Fruit fly (Drosophila melanogaster) whole organism, embryonic: ENCODE results near the gene Etfb.

ENCODE experiments used
- Blimp-1 ChIP-seq: fragments of 200-800 bp; sonication (Bioruptor generic); optimal IDR thresholded peaks from 3 replicates; lab custom pipeline; 2018; ENCODE audit warnings: missing biosample characterization, missing genetic modification characterization, mild to moderate bottlenecking, moderate library complexity, missing genetic modification reagents
- CG10366 ChIP-seq: fragments of 200-800 bp; sonication (Bioruptor generic); IDR thresholded peaks from 2 replicates; pipeline ENCODE4 v1.3.6; 2022; ENCODE audit warnings: missing biosample characterization, missing genetic modification characterization
- CG14014 ChIP-seq: fragments of 200-800 bp; sonication (Bioruptor generic); IDR thresholded peaks from 2 replicates; pipeline ENCODE4 v1.3.6; 2022; ENCODE audit warnings: missing biosample characterization, missing genetic modification characterization
- CG14050 ChIP-seq: fragments of 200-800 bp; sonication (Bioruptor generic); IDR thresholded peaks from 3 replicates; pipeline ENCODE4 v1.3.6; 2022; ENCODE audit warnings: missing biosample characterization, missing genetic modification characterization
- CG14710 ChIP-seq: fragments of 200-800 bp; sonication (Bioruptor generic); optimal IDR thresholded peaks from 3 replicates; lab custom pipeline; 2019; ENCODE audit warnings: missing biosample characterization, mild to moderate bottlenecking, missing genetic modification characterization, moderate library complexity
- CG17359 ChIP-seq: fragments of 200-800 bp; sonication (Bioruptor generic); optimal IDR thresholded peaks from 3 replicates; lab custom pipeline; 2018; ENCODE audit warnings: missing biosample characterization, mild to moderate bottlenecking, missing genetic modification characterization, moderate library complexity
- CG17612 ChIP-seq: fragments of 200-800 bp; sonication (Bioruptor generic); IDR thresholded peaks from 2 replicates; pipeline ENCODE4 v1.3.6; 2022; ENCODE audit warnings: missing biosample characterization, missing genetic modification characterization
- CG1792 ChIP-seq: fragments of 200-800 bp; sonication (Bioruptor generic); optimal IDR thresholded peaks from 2 replicates; lab custom pipeline; 2016; ENCODE audit warnings: missing biosample characterization, missing genetic modification characterization
- CG18764 ChIP-seq: fragments of 200-800 bp; sonication (Bioruptor generic); optimal IDR thresholded peaks from 3 replicates; lab custom pipeline; 2016; ENCODE audit warnings: missing biosample characterization, missing genetic modification characterization
- CG2875 ChIP-seq: fragments of 200-800 bp; sonication (Bioruptor generic); optimal IDR thresholded peaks from 2 replicates; lab custom pipeline; 2017; ENCODE audit warnings: missing biosample characterization, mild to moderate bottlenecking, missing genetic modification characterization, missing genetic modification reagents
- CG31365 ChIP-seq: fragments of 200-800 bp; sonication (Bioruptor generic); optimal IDR thresholded peaks from 2 replicates; lab custom pipeline; 2018; ENCODE audit warnings: missing biosample characterization, mild to moderate bottlenecking, missing genetic modification characterization
- CG3838 ChIP-seq: fragments of 200-800 bp; sonication (Bioruptor generic); optimal IDR thresholded peaks from 3 replicates; lab custom pipeline; 2016; ENCODE audit warnings: missing biosample characterization, missing genetic modification characterization
- CG3847 ChIP-seq: fragments of 200-800 bp; sonication (Bioruptor generic); IDR thresholded peaks from 2 replicates; pipeline ENCODE4 v1.3.6; 2022; ENCODE audit warnings: missing biosample characterization, missing genetic modification characterization
- CG5180 ChIP-seq: fragments of 200-800 bp; sonication (Bioruptor generic); optimal IDR thresholded peaks from 3 replicates; lab custom pipeline; 2017; ENCODE audit warnings: missing biosample characterization, missing genetic modification characterization, mild to moderate bottlenecking, moderate library complexity, missing genetic modification reagents
- CG5245 ChIP-seq: fragments of 200-800 bp; sonication (Bioruptor generic); optimal IDR thresholded peaks from 3 replicates; lab custom pipeline; 2016; ENCODE audit warnings: missing biosample characterization, missing genetic modification characterization
- CG6175 ChIP-seq: fragments of 200-800 bp; sonication (Bioruptor generic); IDR thresholded peaks from 3 replicates; pipeline ENCODE4 v1.3.6; 2022; ENCODE audit warnings: missing biosample characterization, missing genetic modification characterization
- CG6854 ChIP-seq: fragments of 200-800 bp; sonication (Bioruptor generic); optimal IDR thresholded peaks from 3 replicates; lab custom pipeline; 2017; ENCODE audit warnings: missing biosample characterization, mild to moderate bottlenecking, missing genetic modification characterization
- CG8924 ChIP-seq: fragments of 200-800 bp; optimal IDR thresholded peaks from 3 replicates; lab custom pipeline; 2019; ENCODE audit warnings: missing biosample characterization, mild to moderate bottlenecking, missing genetic modification characterization, moderate library complexity
- CG9437 ChIP-seq: fragments of 200-800 bp; sonication (Bioruptor generic); optimal IDR thresholded peaks from 2 replicates; lab custom pipeline; 2018; ENCODE audit warnings: missing biosample characterization, mild to moderate bottlenecking, missing genetic modification characterization
- CG9609 ChIP-seq: fragments of 200-800 bp; sonication (Bioruptor generic); optimal IDR thresholded peaks from 3 replicates; lab custom pipeline; 2016; ENCODE audit warnings: missing biosample characterization, missing genetic modification characterization
- D ChIP-seq, 2 experiments: fragments of 200-800 bp in 1 of 2; fragments of >200 bp in 1 of 2; sonication (Bioruptor generic) in 1 of 2; optimal IDR thresholded peaks; 2 replicates in 1 of 2; 3 replicates in 1 of 2; lab custom pipeline; 2017; ENCODE audit warnings: mild to moderate bottlenecking in 1 of 2, missing biosample characterization in 1 of 2, missing genetic modification characterization in 1 of 2, missing genetic modification reagents in 1 of 2
- Doc2 ChIP-seq: fragments of 200-800 bp; sonication (Bioruptor generic); IDR thresholded peaks from 2 replicates; pipeline ENCODE4 v1.3.6; 2022; ENCODE audit warnings: missing biosample characterization, missing genetic modification characterization
- E2f2 ChIP-seq: fragments of 200-800 bp; sonication (Bioruptor generic); IDR thresholded peaks from 2 replicates; pipeline ENCODE4 v1.3.6; 2022; ENCODE audit warnings: missing biosample characterization, missing genetic modification characterization
- H2.0 ChIP-seq: fragments of 200-800 bp; sonication (Bioruptor generic); IDR thresholded peaks from 2 replicates; pipeline ENCODE4 v1.3.6; 2022; ENCODE audit warnings: missing biosample characterization, missing genetic modification characterization
- HLH3B ChIP-seq: fragments of 200-800 bp; sonication (Bioruptor generic); IDR thresholded peaks from 2 replicates; pipeline ENCODE4 v1.3.6; 2022; ENCODE audit warnings: missing biosample characterization, missing genetic modification characterization
- Kr ChIP-seq: fragments of 200-800 bp; sonication (Bioruptor generic); optimal IDR thresholded peaks from 2 replicates; lab custom pipeline; 2017; ENCODE audit warnings: missing biosample characterization, mild to moderate bottlenecking, missing genetic modification characterization
- Lim3 ChIP-seq: fragments of 200-800 bp; sonication (Bioruptor generic); IDR thresholded peaks from 2 replicates; pipeline ENCODE4 v1.3.6; 2022; ENCODE audit warnings: missing biosample characterization, missing genetic modification characterization
- NC2α ChIP-seq: fragments of 200-800 bp; sonication (Bioruptor generic); optimal IDR thresholded peaks from 2 replicates; lab custom pipeline; 2016; ENCODE audit warnings: missing biosample characterization, missing genetic modification characterization
- Oli ChIP-seq: fragments of 200-800 bp; sonication (Bioruptor generic); optimal IDR thresholded peaks from 2 replicates; lab custom pipeline; 2018; ENCODE audit warnings: missing biosample characterization, mild to moderate bottlenecking, missing genetic modification characterization, moderate library complexity
- YL-1 ChIP-seq: fragments of 200-800 bp; sonication (Bioruptor generic); optimal IDR thresholded peaks from 3 replicates; lab custom pipeline; 2017; ENCODE audit warnings: missing biosample characterization, mild to moderate bottlenecking, missing genetic modification characterization
- ap ChIP-seq: fragments of 200-800 bp; sonication (Bioruptor generic); IDR thresholded peaks from 2 replicates; pipeline ENCODE4 v1.3.6; 2022; ENCODE audit warnings: missing biosample characterization, missing genetic modification characterization
- bab2 ChIP-seq: fragments of 200-800 bp; sonication (Bioruptor generic); optimal IDR thresholded peaks from 2 replicates; lab custom pipeline; 2016; ENCODE audit warnings: missing biosample characterization, missing genetic modification characterization
- br ChIP-seq: fragments of >200 bp; optimal IDR thresholded peaks from 2 replicates; lab custom pipeline; 2017
- btn ChIP-seq: fragments of 200-800 bp; sonication (Bioruptor generic); optimal IDR thresholded peaks from 2 replicates; lab custom pipeline; 2016; ENCODE audit warnings: missing biosample characterization, missing genetic modification characterization
- crol ChIP-seq: fragments of 200-800 bp; sonication (Bioruptor generic); IDR thresholded peaks from 2 replicates; pipeline ENCODE4 v1.3.6; 2022; ENCODE audit warnings: missing biosample characterization, missing genetic modification characterization
- crp ChIP-seq, 2 experiments: fragments of 200-800 bp; sonication (Bioruptor generic); optimal IDR thresholded peaks; 2 replicates in 1 of 2; 3 replicates in 1 of 2; lab custom pipeline; 2017; ENCODE audit warnings: missing biosample characterization in 2 of 2, missing genetic modification characterization in 2 of 2, mild to moderate bottlenecking in 1 of 2, moderate library complexity in 1 of 2
- eyg ChIP-seq: fragments of 200-800 bp; sonication (Bioruptor generic); optimal IDR thresholded peaks from 3 replicates; lab custom pipeline; 2016; ENCODE audit warnings: missing biosample characterization, missing genetic modification characterization
- gsb-n ChIP-seq: fragments of 200-800 bp; sonication (Bioruptor generic); optimal IDR thresholded peaks from 3 replicates; lab custom pipeline; 2018; ENCODE audit warnings: missing biosample characterization, mild to moderate bottlenecking, missing genetic modification characterization
- ind ChIP-seq: fragments of 200-800 bp; sonication (Bioruptor generic); optimal IDR thresholded peaks from 3 replicates; lab custom pipeline; 2016; ENCODE audit warnings: missing biosample characterization, missing genetic modification characterization
- kah ChIP-seq: fragments of 200-800 bp; sonication (Bioruptor generic); optimal IDR thresholded peaks from 2 replicates; lab custom pipeline; 2018; ENCODE audit warnings: missing biosample characterization, mild to moderate bottlenecking, missing genetic modification characterization
- kni ChIP-seq: fragments of 200-800 bp; sonication (Bioruptor generic); optimal IDR thresholded peaks from 3 replicates; lab custom pipeline; 2017; ENCODE audit warnings: mild to moderate bottlenecking, missing biosample characterization, missing genetic modification reagents, missing genetic modification characterization
- mirr ChIP-seq: fragments of 200-800 bp; sonication (Bioruptor generic); optimal IDR thresholded peaks from 3 replicates; lab custom pipeline; 2018; ENCODE audit warnings: missing biosample characterization, mild to moderate bottlenecking, missing genetic modification characterization
- peb ChIP-seq: fragments of 200-800 bp; sonication (Bioruptor generic); IDR thresholded peaks from 2 replicates; pipeline ENCODE4 v1.3.6; 2022; ENCODE audit warnings: missing biosample characterization, missing genetic modification characterization
- pros ChIP-seq: fragments of 200-800 bp; sonication (Bioruptor generic); optimal IDR thresholded peaks from 3 replicates; lab custom pipeline; 2019; ENCODE audit warnings: missing biosample characterization, mild to moderate bottlenecking, missing genetic modification characterization, moderate library complexity
- ro ChIP-seq: fragments of 200-800 bp; sonication (Bioruptor generic); IDR thresholded peaks from 2 replicates; pipeline ENCODE4 v1.3.6; 2022; ENCODE audit warnings: missing biosample characterization, missing genetic modification characterization
- so ChIP-seq: fragments of 200-800 bp; sonication (Bioruptor generic); IDR thresholded peaks from 3 replicates; pipeline ENCODE4 v1.3.6; 2022; ENCODE audit warnings: missing biosample characterization, missing genetic modification characterization
- sob ChIP-seq: fragments of 200-800 bp; sonication (Bioruptor generic); IDR thresholded peaks from 2 replicates; pipeline ENCODE4 v1.3.6; 2022; ENCODE audit warnings: missing biosample characterization, missing genetic modification characterization
- unc-4 ChIP-seq: fragments of 200-800 bp; sonication (Bioruptor generic); IDR thresholded peaks from 2 replicates; pipeline ENCODE4 v1.3.6; 2022; ENCODE audit warnings: missing biosample characterization, missing genetic modification characterization; ENCODE audit not compliant: partially characterized antibody
- wdn ChIP-seq: fragments of 200-800 bp; sonication (Bioruptor generic); IDR thresholded peaks from 2 replicates; pipeline ENCODE4 v1.3.6; 2022; ENCODE audit warnings: missing biosample characterization, missing genetic modification characterization
- wek ChIP-seq: fragments of 200-800 bp; sonication (Bioruptor generic); optimal IDR thresholded peaks from 3 replicates; lab custom pipeline; 2018; ENCODE audit warnings: missing biosample characterization, mild to moderate bottlenecking, missing genetic modification characterization, moderate library complexity
- zen2 ChIP-seq: fragments of 200-800 bp; sonication (Bioruptor generic); IDR thresholded peaks from 3 replicates; pipeline ENCODE4 v1.3.6; 2022; ENCODE audit warnings: missing biosample characterization, missing genetic modification characterization; ENCODE audit not compliant: partially characterized antibody
- zfh1 ChIP-seq: fragments of 200-800 bp; sonication (Bioruptor generic); IDR thresholded peaks from 3 replicates; pipeline ENCODE4 v1.3.6; 2022; ENCODE audit warnings: missing biosample characterization, missing genetic modification characterization

The Etfb gene

dm6 chr3R:29830925-29831324 lies 28.2 kb upstream of the Etfb start (continued):
- peak; percentile 82 for TF ChIP-seq CG14710 (tag; lab: Kevin White, UChicago)
- peak; percentile 21 for TF ChIP-seq kah (GFP tag; lab: Kevin White, UChicago)
- TF ChIP-seq eyg (GFP tag; lab: Kevin White, UChicago) = no peak
- no peak for TF ChIP-seq br (lab: Kevin White, UChicago)
- no peak for TF ChIP-seq CG10366 (GFP tag; lab: Robert Waterston, UW)
- TF ChIP-seq CG5180 = peak; percentile 39
- TF ChIP-seq CG9609 = no peak
- peak; percentile 9 for TF ChIP-seq bab2
- no peak for TF ChIP-seq CG3838
- TF ChIP-seq crp (GFP tag; optimal IDR thresholded peaks at IDR 0.05; lab: Kevin White, UChicago) = no peak
- no peak for TF ChIP-seq HLH3B
- TF ChIP-seq wdn (GFP tag; lab: Robert Waterston, UW) = no peak
- TF ChIP-seq ro (GFP tag; lab: Robert Waterston, UW) = no peak
- TF ChIP-seq CG1792 (GFP tag; lab: Kevin White, UChicago) = no peak
- no peak for TF ChIP-seq CG17612 (GFP tag; lab: Robert Waterston, UW)
- no peak for TF ChIP-seq unc-4 (GFP tag; lab: Robert Waterston, UW)
- no peak for TF ChIP-seq sob
- TF ChIP-seq mirr (GFP tag; lab: Kevin White, UChicago) = no peak
- no peak for TF ChIP-seq Oli (tag; lab: Kevin White, UChicago)
- TF ChIP-seq CG17359 (tag; lab: Kevin White, UChicago) = no peak
- TF ChIP-seq CG31365 (tag; lab: Kevin White, UChicago) = peak; percentile 62
- TF ChIP-seq btn (GFP tag; lab: Kevin White, UChicago) = no peak
- TF ChIP-seq CG2875 = no peak
- no peak for TF ChIP-seq CG6175 (GFP tag; lab: Robert Waterston, UW)
- peak; percentile 82 for TF ChIP-seq kni (GFP tag; lab: Kevin White, UChicago)
- no peak for TF ChIP-seq Lim3
- TF ChIP-seq Doc2 (GFP tag; lab: Robert Waterston, UW) = no peak
- peak; percentile 3 for TF ChIP-seq CG18764 (GFP tag; lab: Kevin White, UChicago)
- TF ChIP-seq CG6854 = peak; percentile 2
- TF ChIP-seq D (optimal IDR thresholded peaks at IDR 0.05; lab: Kevin White, UChicago) = no peak
- TF ChIP-seq D (GFP tag; optimal IDR thresholded peaks at IDR 0.05; lab: Kevin White, UChicago) = peak; percentile 64
- no peak for TF ChIP-seq crol
- TF ChIP-seq CG8924 = peak; percentile 63
- TF ChIP-seq pros (GFP tag; lab: Kevin White, UChicago) = no peak
- TF ChIP-seq E2f2 (GFP tag; lab: Robert Waterston, UW) = no peak
- no peak for TF ChIP-seq peb (GFP tag; lab: Robert Waterston, UW)
- no peak for TF ChIP-seq ind (GFP tag; lab: Kevin White, UChicago)
- TF ChIP-seq YL-1 (GFP tag; lab: Kevin White, UChicago) = no peak
- peak; percentile 88 for TF ChIP-seq Kr (GFP tag; lab: Kevin White, UChicago)
- TF ChIP-seq CG9437 = no peak
- TF ChIP-seq NC2α (GFP tag; lab: Kevin White, UChicago) = no peak
- TF ChIP-seq CG14050 (GFP tag; lab: Robert Waterston, UW) = no peak
- TF ChIP-seq CG5245 = no peak
- no peak for TF ChIP-seq H2.0 (GFP tag; lab: Robert Waterston, UW)
- TF ChIP-seq so (GFP tag; lab: Robert Waterston, UW) = peak; percentile 21; the same call in 1 of the 3 replicates
- TF ChIP-seq wek (GFP tag; lab: Kevin White, UChicago) = peak; percentile 45
- no peak for TF ChIP-seq CG14014 (GFP tag; lab: Robert Waterston, UW)
- no peak for TF ChIP-seq ap (GFP tag; lab: Robert Waterston, UW)
- peak; percentile 71 for TF ChIP-seq Blimp-1 (GFP tag; lab: Kevin White, UChicago)
- TF ChIP-seq CG3847 (GFP tag; lab: Robert Waterston, UW) = no peak
- TF ChIP-seq zen2 (GFP tag; lab: Robert Waterston, UW) = no peak
- peak; percentile 51; the same call in 2 of the 3 replicates for TF ChIP-seq zfh1 (GFP tag; lab: Robert Waterston, UW)
- TF ChIP-seq gsb-n = peak; percentile 51
